Worm (Caenorhabditis elegans) whole organism, young adult: ENCODE results near the gene E02H4.2.

ENCODE experiments used
- B0261.1 ChIP-seq: sonication (generic microtip); optimal IDR thresholded peaks from 2 replicates; lab custom pipeline; 2016; ENCODE audit warnings: mild to moderate bottlenecking, missing genetic modification characterization, moderate library complexity, missing compliant biosample characterization
- B0336.3 ChIP-seq: fragments of 200-800 bp; sonication (Bioruptor generic); IDR thresholded peaks from 2 replicates; pipeline ENCODE4 v1.3.6; 2022; ENCODE audit warnings: missing genetic modification characterization, missing compliant biosample characterization
- D2030.7 ChIP-seq: fragments of 200-800 bp; sonication (Bioruptor generic); IDR thresholded peaks from 2 replicates; pipeline ENCODE4 v1.3.6; 2022; ENCODE audit warnings: missing genetic modification reagents, missing genetic modification characterization, missing compliant biosample characterization
- F33H1.4 ChIP-seq: fragments of 200-800 bp; sonication (Bioruptor generic); IDR thresholded peaks from 2 replicates; pipeline ENCODE4 v1.3.6; 2022; ENCODE audit warnings: missing genetic modification reagents, missing genetic modification characterization, missing compliant biosample characterization
- F39B2.1 ChIP-seq: fragments of 200-800 bp; sonication (Bioruptor generic); IDR thresholded peaks from 2 replicates; pipeline ENCODE4 v1.3.6; 2022; ENCODE audit warnings: missing genetic modification reagents, missing genetic modification characterization, missing compliant biosample characterization
- F57C9.4 ChIP-seq: sonication (generic microtip); optimal IDR thresholded peaks from 2 replicates; lab custom pipeline; 2017; ENCODE audit warnings: mild to moderate bottlenecking, missing genetic modification characterization, missing compliant biosample characterization
- Y79H2A.3 ChIP-seq: fragments of 200-800 bp; sonication (Bioruptor generic); conservative IDR thresholded peaks from 2 replicates; pipeline ENCODE4 v1.3.6; 2022; ENCODE audit warnings: missing genetic modification reagents, missing genetic modification characterization, missing compliant biosample characterization
- ZK185.1 ChIP-seq: sonication (generic microtip); optimal IDR thresholded peaks from 2 replicates; lab custom pipeline; 2016; ENCODE audit warnings: mild to moderate bottlenecking, missing genetic modification characterization, missing compliant biosample characterization; ENCODE audit not compliant: poor library complexity, severe bottlenecking
- ama-1 ChIP-seq, 3 experiments: fragments of 150-350 bp in 1 of 3; sonication (generic microtip) in 2 of 3; optimal IDR thresholded peaks; 2 replicates each; lab custom pipeline; 2014 to 2018; ENCODE audit warnings: missing biosample characterization in 2 of 3, missing genetic modification characterization in 2 of 3, missing genetic modification reagents in 2 of 3
- attf-6 ChIP-seq: fragments of 200-800 bp; sonication (Bioruptor generic); IDR thresholded peaks from 2 replicates; pipeline ENCODE4 v1.3.6; 2022; ENCODE audit warnings: missing genetic modification reagents, missing genetic modification characterization, missing compliant biosample characterization
- cebp-1 ChIP-seq, 2 experiments: fragments of 200-800 bp in 1 of 2; sonication (Bioruptor generic) in 1 of 2; sonication (generic microtip) in 1 of 2; IDR thresholded peaks in 1 of 2; optimal IDR thresholded peaks in 1 of 2; 2 replicates each; pipeline versions ENCODE4 v1.3.6 to Lab custom; 2017 to 2022; ENCODE audit warnings: missing compliant biosample characterization in 2 of 2, missing genetic modification characterization in 2 of 2, mild to moderate bottlenecking in 1 of 2, missing genetic modification reagents in 1 of 2, moderate library complexity in 1 of 2
- ceh-27 ChIP-seq: fragments of 200-800 bp; sonication (Bioruptor generic); optimal IDR thresholded peaks from 2 replicates; lab custom pipeline; 2018; ENCODE audit warnings: mild to moderate bottlenecking, missing genetic modification characterization, moderate library complexity, missing compliant biosample characterization
- ceh-91 ChIP-seq: fragments of 200-800 bp; sonication (Bioruptor generic); IDR thresholded peaks from 2 replicates; pipeline ENCODE4 v1.3.6; 2022; ENCODE audit warnings: missing genetic modification reagents, missing genetic modification characterization, missing compliant biosample characterization
- dpl-1 ChIP-seq: fragments of 150-350 bp; optimal IDR thresholded peaks from 2 replicates; lab custom pipeline; 2014; ENCODE audit warnings: missing biosample characterization, missing genetic modification reagents, missing genetic modification characterization
- efl-1 ChIP-seq: fragments of 150-350 bp; optimal IDR thresholded peaks from 2 replicates; lab custom pipeline; 2014; ENCODE audit warnings: missing biosample characterization, missing genetic modification reagents, missing genetic modification characterization
- egl-44 ChIP-seq: fragments of 200-800 bp; sonication (Bioruptor generic); IDR thresholded peaks from 2 replicates; pipeline ENCODE4 v1.3.6; 2022; ENCODE audit warnings: missing genetic modification reagents, missing genetic modification characterization, missing compliant biosample characterization
- egrh-3 ChIP-seq: fragments of 200-800 bp; sonication (Bioruptor generic); IDR thresholded peaks from 2 replicates; pipeline ENCODE4 v1.3.6; 2022; ENCODE audit warnings: missing genetic modification reagents, missing genetic modification characterization, missing compliant biosample characterization
- hlh-12 ChIP-seq: sonication (generic microtip); optimal IDR thresholded peaks from 2 replicates; lab custom pipeline; 2016; ENCODE audit warnings: missing genetic modification characterization, missing compliant biosample characterization
- lag-1 ChIP-seq: fragments of 200-800 bp; sonication (Bioruptor generic); IDR thresholded peaks from 2 replicates; pipeline ENCODE4 v1.3.6; 2022; ENCODE audit warnings: missing genetic modification reagents, missing genetic modification characterization, missing compliant biosample characterization
- let-526 ChIP-seq: fragments of 200-800 bp; sonication (Bioruptor generic); IDR thresholded peaks from 2 replicates; pipeline ENCODE4 v1.3.6; 2022; ENCODE audit warnings: missing genetic modification reagents, missing genetic modification characterization, missing compliant biosample characterization
- lin-40 ChIP-seq: sonication (generic microtip); optimal IDR thresholded peaks from 2 replicates; lab custom pipeline; 2016; ENCODE audit warnings: missing genetic modification characterization, mild to moderate bottlenecking, missing compliant biosample characterization, missing genotype, missing genetic modification reagents
- madf-6 ChIP-seq: fragments of 200-800 bp; sonication (Bioruptor generic); IDR thresholded peaks from 2 replicates; pipeline ENCODE4 v1.3.6; 2022; ENCODE audit warnings: missing genetic modification reagents, missing genetic modification characterization, missing compliant biosample characterization
- madf-8 ChIP-seq: fragments of 200-800 bp; sonication (Bioruptor generic); conservative IDR thresholded peaks from 2 replicates; pipeline ENCODE4 v1.3.6; 2022; ENCODE audit warnings: missing genetic modification reagents, missing genetic modification characterization, missing compliant biosample characterization
- nhr-179 ChIP-seq: sonication (generic microtip); optimal IDR thresholded peaks from 2 replicates; lab custom pipeline; 2016; ENCODE audit warnings: mild to moderate bottlenecking, missing genetic modification characterization, missing compliant biosample characterization
- nhr-80 ChIP-seq: sonication (generic microtip); optimal IDR thresholded peaks from 2 replicates; lab custom pipeline; 2016; ENCODE audit warnings: missing genetic modification characterization, missing compliant biosample characterization
- rcor-1 ChIP-seq: fragments of 200-800 bp; sonication (Bioruptor generic); IDR thresholded peaks from 2 replicates; pipeline ENCODE4 v1.3.6; 2022; ENCODE audit warnings: missing genetic modification reagents, missing genetic modification characterization, missing compliant biosample characterization
- repo-1 ChIP-seq: sonication (generic microtip); optimal IDR thresholded peaks from 2 replicates; lab custom pipeline; 2017; ENCODE audit warnings: mild to moderate bottlenecking, missing genetic modification characterization, missing compliant biosample characterization
- rpc-1 ChIP-seq, 2 experiments: fragments of 150-350 bp in 1 of 2; sonication (generic microtip) in 1 of 2; optimal IDR thresholded peaks; 2 replicates each; lab custom pipeline; 2014 to 2018; ENCODE audit warnings: missing biosample characterization in 1 of 2, missing genetic modification characterization in 1 of 2, missing genetic modification reagents in 1 of 2, missing genotype in 1 of 2
- snpc-1.3 ChIP-seq: sonication (generic microtip); optimal IDR thresholded peaks from 2 replicates; lab custom pipeline; 2017; ENCODE audit warnings: missing genetic modification characterization, mild to moderate bottlenecking, missing compliant biosample characterization, antibody characterized with exemption, moderate library complexity, missing genotype, missing genetic modification reagents; ENCODE audit not compliant: insufficient read depth
- xnd-1 ChIP-seq: sonication (generic microtip); optimal IDR thresholded peaks from 2 replicates; lab custom pipeline; 2016; ENCODE audit warnings: missing genotype, missing genetic modification reagents, missing genetic modification characterization, missing compliant biosample characterization
- zim-3 ChIP-seq: sonication (generic microtip); optimal IDR thresholded peaks from 2 replicates; lab custom pipeline; 2017; ENCODE audit warnings: mild to moderate bottlenecking, missing genetic modification characterization, moderate library complexity, missing compliant biosample characterization
- ztf-18 ChIP-seq: sonication (generic microtip); optimal IDR thresholded peaks from 2 replicates; lab custom pipeline; 2016; ENCODE audit warnings: missing genotype, mild to moderate bottlenecking, missing genetic modification characterization, missing compliant biosample characterization
- ztf-25 ChIP-seq: fragments of 200-800 bp; sonication (Bioruptor generic); IDR thresholded peaks from 2 replicates; pipeline ENCODE4 v1.3.6; 2022; ENCODE audit warnings: missing genetic modification reagents, missing genetic modification characterization, missing compliant biosample characterization
- ztf-28 ChIP-seq: fragments of 200-800 bp; sonication (Bioruptor generic); IDR thresholded peaks from 2 replicates; pipeline ENCODE4 v1.3.6; 2022; ENCODE audit warnings: missing genetic modification reagents, missing genetic modification characterization, missing compliant biosample characterization

E02H4.2 gene

ce11 chrX:14247436-14248103, 33.9 kb downstream of the E02H4.2 start, which contains the start of gene K04C1.5:
Gene K04C1.5 (plus strand): TSS chrX:14248053.
- TF ChIP-seq dpl-1, result peak; percentile 48
- TF ChIP-seq xnd-1, result peak; percentile 17
- TF ChIP-seq D2030.7 (GFP tag; lab: Robert Waterston, UW), result peak; percentile 28; the same call in 1 of the 2 replicates
- TF ChIP-seq lag-1, result no peak
- TF ChIP-seq madf-8 (GFP tag; lab: Robert Waterston, UW), result peak; percentile 56; the same call in 1 of the 2 replicates
- peak; percentile 77 for TF ChIP-seq efl-1 (GFP tag; lab: Kevin White, UChicago)
- TF ChIP-seq ZK185.1 (tag; lab: Kevin White, UChicago), result no peak
- peak; percentile 77 for TF ChIP-seq madf-6 (GFP tag; lab: Robert Waterston, UW)
- no peak for TF ChIP-seq rpc-1 (optimal IDR thresholded peaks at IDR 0.05; lab: Kevin White, UChicago)
- no peak for TF ChIP-seq rpc-1 (tag; optimal IDR thresholded peaks at IDR 0.05; lab: Kevin White, UChicago)

ce11 chrX:14246518-14246917, 34.9 kb downstream of the E02H4.2 start, which contains the start of gene mlc-6:
Gene mlc-6 (minus strand): TSS chrX:14246618.
- no peak for TF ChIP-seq ztf-28 (GFP tag; lab: Robert Waterston, UW)
- no peak for TF ChIP-seq F57C9.4
- TF ChIP-seq Y79H2A.3 (GFP tag; lab: Robert Waterston, UW), result no peak
- TF ChIP-seq cebp-1 (GFP tag; IDR thresholded peaks at IDR 0.05; lab: Robert Waterston, UW), result no peak
- no peak for TF ChIP-seq cebp-1 (tag; optimal IDR thresholded peaks at IDR 0.05; lab: Kevin White, UChicago)
- TF ChIP-seq attf-6 (GFP tag; lab: Robert Waterston, UW), result no peak

- no peak for TF ChIP-seq ztf-18
- peak; percentile 6 for TF ChIP-seq nhr-80 (tag; lab: Kevin White, UChicago)
- TF ChIP-seq, all 124 proteins: peak for 1
Measured at ce11 chrX:14244493-14244892, 36.9 kb downstream of the E02H4.2 start.

- TF ChIP-seq rcor-1 (GFP tag; lab: Robert Waterston, UW) (no peak), nhr-80 (tag; lab: Kevin White, UChicago) (peak; percentile 54), ztf-25 (no peak)
Measured at ce11 chrX:14243345-14243961, 38.0 kb downstream of the E02H4.2 start, which contains the start of gene K04C1.3. Gene K04C1.3 (minus strand): TSS chrX:14243395.

ce11 chrX:14241531-14241930, 39.9 kb downstream of the E02H4.2 start:
- TF ChIP-seq let-526 (GFP tag; lab: Robert Waterston, UW), result no peak
- no peak for TF ChIP-seq nhr-179 (tag; lab: Kevin White, UChicago)

ce11 chrX:14240205-14240604, 41.2 kb downstream of the E02H4.2 start:
- no peak for TF ChIP-seq egrh-3
- no peak for TF ChIP-seq cebp-1 (GFP tag; IDR thresholded peaks at IDR 0.05; lab: Robert Waterston, UW)
- TF ChIP-seq cebp-1 (tag; optimal IDR thresholded peaks at IDR 0.05; lab: Kevin White, UChicago), result no peak
- no peak for TF ChIP-seq hlh-12 (tag; lab: Kevin White, UChicago)
- TF ChIP-seq repo-1 (tag; lab: Kevin White, UChicago), result no peak
- no peak for TF ChIP-seq ceh-27 (GFP tag; lab: Kevin White, UChicago)
- TF ChIP-seq snpc-1.3 (tag; lab: Kevin White, UChicago), result no peak
- no peak for TF ChIP-seq egl-44 (GFP tag; lab: Robert Waterston, UW)
- no peak for TF ChIP-seq F39B2.1
- no peak for TF ChIP-seq lin-40 (tag; lab: Kevin White, UChicago)
- TF ChIP-seq B0336.3 (GFP tag; lab: Robert Waterston, UW), result no peak
- no peak for TF ChIP-seq ceh-91 (GFP tag; lab: Robert Waterston, UW)
- TF ChIP-seq F33H1.4 (GFP tag; lab: Robert Waterston, UW), result no peak
- TF ChIP-seq zim-3 (tag; lab: Kevin White, UChicago), result no peak
- no peak for TF ChIP-seq B0261.1 (tag; lab: Kevin White, UChicago)
- TF ChIP-seq ama-1 (optimal IDR thresholded peaks at IDR 0.05; lab: Kevin White, UChicago), result no peak
- no peak for TF ChIP-seq ama-1 (GFP tag; optimal IDR thresholded peaks at IDR 0.05; lab: Kevin White, UChicago)
